Worm (Caenorhabditis elegans): ENCODE data around the gene T07G12.3.

DNA sequence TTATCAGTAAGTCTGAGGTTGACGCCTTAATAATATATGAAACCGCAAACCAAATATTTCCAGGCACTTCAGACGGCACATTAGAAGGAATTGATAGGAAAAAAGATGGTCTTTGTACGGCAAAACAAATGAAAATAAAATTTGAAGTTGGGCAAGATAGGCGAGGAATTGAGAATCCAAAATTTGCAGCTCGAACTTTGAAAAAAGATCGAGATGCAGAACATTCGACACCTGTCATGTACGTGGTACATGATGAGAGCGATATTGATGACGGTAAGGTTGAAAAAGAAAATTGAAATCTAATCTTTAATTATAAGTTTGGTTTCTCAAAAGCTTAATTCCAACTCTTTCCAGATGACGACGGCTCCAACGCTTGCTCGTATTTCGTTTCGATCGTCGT, 43.9 kb downstream of the T07G12.3 start:
- TF ChIP-seq zip-8 (tag; optimal IDR thresholded peaks at IDR 0.05) (no peak), nhr-28 (tag; optimal IDR thresholded peaks at IDR 0.05) (no peak), tbx-8 (GFP tag; optimal IDR thresholded peaks at IDR 0.05) (no peak), ceh-39 (tag; optimal IDR thresholded peaks at IDR 0.05) (no peak), mab-5 (tag; optimal IDR thresholded peaks at IDR 0.05) (no peak), pha-4 (tag; optimal IDR thresholded peaks at IDR 0.05) (no peak), mls-2 (tag; optimal IDR thresholded peaks at IDR 0.05) (no peak), snpc-4 (tag; optimal IDR thresholded peaks at IDR 0.05) (no peak), flh-1 (GFP tag; optimal IDR thresholded peaks at IDR 0.05) (no peak), bed-3 (GFP tag; optimal IDR thresholded peaks at IDR 0.05) (no peak), elt-1 (tag; optimal IDR thresholded peaks at IDR 0.05; ENCODE audit: borderline replicate concordance, insufficient read depth) (no peak), nhr-237 (tag; optimal IDR thresholded peaks at IDR 0.05) (no peak), nhr-12 (tag; optimal IDR thresholded peaks at IDR 0.05) (no peak)

Measured in whole organism, mixed stage, embryonic.